Worm (Caenorhabditis elegans): ENCODE data around the gene H23N18.5.

The H23N18.5 gene

DNA sequence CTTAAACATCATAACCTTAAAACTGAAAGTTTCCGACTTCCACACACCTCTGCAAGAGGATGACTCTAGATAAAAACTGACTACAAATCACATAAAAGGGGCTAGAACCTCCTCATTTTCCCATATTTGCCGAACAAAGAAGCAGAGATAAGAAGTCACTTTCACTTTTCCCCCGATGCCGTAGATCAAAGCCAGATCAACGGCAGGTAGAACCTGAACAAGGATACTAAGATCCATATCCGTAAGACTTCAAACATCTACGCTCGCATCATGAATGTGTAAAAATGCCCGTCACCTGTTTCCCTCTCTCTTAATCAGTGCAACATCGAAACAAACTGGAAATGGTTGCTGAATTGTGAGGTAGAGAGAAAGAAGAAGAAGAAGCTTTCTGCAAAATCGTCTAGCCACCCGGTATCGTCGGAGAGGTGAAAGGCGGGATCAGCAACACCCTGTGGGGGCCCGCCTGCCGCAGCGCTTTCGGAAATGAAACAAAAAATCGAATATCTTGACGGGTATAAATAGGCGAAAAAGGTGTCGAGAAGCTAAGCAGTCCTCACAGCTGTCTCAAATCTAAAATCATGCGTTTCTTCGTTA, 6.6 kb upstream of the H23N18.5 start, which contains the start of gene C02E7.6:
Gene C02E7.6, plus strand, starts transcription at position 544 of the 594 bp plus-strand sequence.
- TF ChIP-seq nhr-237 (tag; optimal IDR thresholded peaks at IDR 0.05), result peak; percentile 14
- TF ChIP-seq drap-1 (GFP tag; optimal IDR thresholded peaks at IDR 0.05), result no peak
- peak; percentile 67 for TF ChIP-seq blmp-1 (tag; optimal IDR thresholded peaks at IDR 0.05)
- peak; percentile 16 for TF ChIP-seq unc-62 (GFP tag; optimal IDR thresholded peaks at IDR 0.05)
- peak; percentile 90 for TF ChIP-seq elt-1 (tag; optimal IDR thresholded peaks at IDR 0.05; ENCODE audit: borderline replicate concordance, insufficient read depth)

DNA sequence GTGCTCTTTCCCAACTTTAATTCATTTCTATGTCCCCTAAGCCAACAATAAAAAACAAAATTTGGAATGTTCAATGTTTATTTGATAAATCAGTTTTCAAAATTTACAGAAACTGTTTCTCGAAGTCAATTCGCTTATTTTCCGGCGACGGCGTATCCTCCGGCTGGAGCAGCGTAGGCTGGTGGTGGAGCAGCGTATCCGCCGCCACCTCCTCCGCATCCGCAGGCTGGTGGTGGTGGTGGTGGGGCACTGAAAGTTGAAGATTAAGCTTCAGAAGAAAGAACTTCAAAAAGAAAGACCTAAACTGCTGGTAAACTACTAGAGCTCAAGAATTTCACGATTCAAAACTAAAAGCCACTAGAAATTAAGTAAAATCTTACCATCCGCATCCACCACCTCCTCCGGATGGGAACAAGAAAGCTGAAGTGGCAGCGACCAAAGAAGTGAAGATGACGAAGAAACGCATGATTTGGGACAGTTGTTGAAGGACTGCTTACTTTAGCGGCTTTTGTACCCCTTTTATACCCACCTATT, 6.0 kb upstream of the H23N18.5 start, which contains the start of gene C02E7.7:
Gene C02E7.7, minus strand, starts transcription at position 484 of the 534 bp plus-strand sequence.
- TF ChIP-seq ceh-43 (GFP tag; optimal IDR thresholded peaks at IDR 0.05), result no peak
- no peak for TF ChIP-seq lin-13 (tag; optimal IDR thresholded peaks at IDR 0.05)
- TF ChIP-seq mls-2 (tag; optimal IDR thresholded peaks at IDR 0.05), result no peak
- TF ChIP-seq bed-3 (GFP tag; optimal IDR thresholded peaks at IDR 0.05), result no peak
- TF ChIP-seq nhr-28 (tag; optimal IDR thresholded peaks at IDR 0.05), result no peak
- no peak for TF ChIP-seq blmp-1 (tag; optimal IDR thresholded peaks at IDR 0.05)
- no peak for TF ChIP-seq drap-1 (GFP tag; optimal IDR thresholded peaks at IDR 0.05)
- no peak for TF ChIP-seq mab-5 (tag; optimal IDR thresholded peaks at IDR 0.05)
- no peak for TF ChIP-seq sptf-1 (tag; optimal IDR thresholded peaks at IDR 0.05)
- TF ChIP-seq unc-62 (GFP tag; optimal IDR thresholded peaks at IDR 0.05), result no peak
- TF ChIP-seq ham-2 (GFP tag; optimal IDR thresholded peaks at IDR 0.05), result no peak
- no peak for TF ChIP-seq ces-1 (GFP tag; optimal IDR thresholded peaks at IDR 0.05)
- no peak for TF ChIP-seq ceh-39 (tag; optimal IDR thresholded peaks at IDR 0.05)
- no peak for TF ChIP-seq nhr-76 (tag; optimal IDR thresholded peaks at IDR 0.05)
- TF ChIP-seq snpc-4 (tag; optimal IDR thresholded peaks at IDR 0.05), result no peak
- no peak for TF ChIP-seq cnd-1 (tag; optimal IDR thresholded peaks at IDR 0.05)
- no peak for TF ChIP-seq pha-4 (tag; optimal IDR thresholded peaks at IDR 0.05)
- TF ChIP-seq sem-2 (GFP tag; optimal IDR thresholded peaks at IDR 0.05), result no peak
- no peak for TF ChIP-seq unc-39 (tag; optimal IDR thresholded peaks at IDR 0.05)
- no peak for TF ChIP-seq unc-120 (tag; optimal IDR thresholded peaks at IDR 0.05; ENCODE audit: poor library complexity, severe bottlenecking)

DNA sequence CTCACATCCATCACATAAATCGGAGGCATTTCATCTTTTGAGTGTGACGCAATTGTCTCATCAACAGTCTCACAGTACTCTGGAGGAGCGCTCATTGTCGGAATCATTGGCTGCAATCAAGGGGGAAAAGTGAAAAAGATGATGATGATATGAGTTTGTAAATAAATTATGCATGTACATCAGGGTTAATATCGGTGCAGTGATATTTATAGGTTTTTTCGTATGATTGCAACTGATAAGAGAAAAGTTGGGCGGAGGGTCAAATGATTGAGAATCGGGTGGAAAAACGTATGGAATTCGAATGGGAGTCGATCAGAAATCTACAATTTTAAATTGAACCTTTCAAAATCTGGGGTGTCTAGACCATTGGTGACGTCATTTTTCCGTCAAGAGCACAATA, 2.7 kb upstream of the H23N18.5 start, which contains the start of gene H23N18.6:
Gene H23N18.6, minus strand, starts transcription at position 201 of the 400 bp plus-strand sequence.
- TF ChIP-seq nhr-237 (tag; optimal IDR thresholded peaks at IDR 0.05) (no peak), drap-1 (GFP tag; optimal IDR thresholded peaks at IDR 0.05) (no peak), bed-3 (GFP tag; optimal IDR thresholded peaks at IDR 0.05) (no peak), unc-39 (tag; optimal IDR thresholded peaks at IDR 0.05) (no peak), lsy-2 (tag; optimal IDR thresholded peaks at IDR 0.05) (no peak), ces-1 (GFP tag; optimal IDR thresholded peaks at IDR 0.05) (no peak), nhr-2 (tag; optimal IDR thresholded peaks at IDR 0.05) (no peak), zip-8 (tag; optimal IDR thresholded peaks at IDR 0.05) (no peak), ztf-11 (tag; optimal IDR thresholded peaks at IDR 0.05) (no peak), cnd-1 (tag; optimal IDR thresholded peaks at IDR 0.05) (no peak), elt-1 (tag; optimal IDR thresholded peaks at IDR 0.05; ENCODE audit: borderline replicate concordance, insufficient read depth) (no peak), lin-32 (GFP tag; optimal IDR thresholded peaks at IDR 0.05) (no peak), ceh-39 (tag; optimal IDR thresholded peaks at IDR 0.05) (no peak), flh-1 (GFP tag; optimal IDR thresholded peaks at IDR 0.05) (no peak), ceh-43 (GFP tag; optimal IDR thresholded peaks at IDR 0.05) (no peak), tbx-8 (GFP tag; optimal IDR thresholded peaks at IDR 0.05) (no peak)

DNA sequence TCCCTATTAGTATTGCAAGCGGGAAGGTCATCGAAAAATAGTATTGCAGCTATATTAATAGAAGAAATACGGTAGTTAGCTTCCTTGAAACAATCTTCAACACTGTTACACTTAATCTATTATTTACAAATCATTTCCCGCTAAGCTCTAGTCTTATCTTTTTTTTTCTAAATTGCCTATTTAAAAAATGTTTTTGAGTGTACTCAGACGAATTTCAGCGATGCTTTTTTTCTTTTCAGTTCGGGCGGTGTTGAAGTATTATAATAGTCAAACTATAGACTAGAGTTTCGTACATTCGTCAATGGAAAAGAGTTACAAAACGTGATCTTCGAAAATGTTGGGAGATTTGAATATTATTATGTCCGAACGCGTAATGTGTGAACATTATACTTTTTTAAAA, 1.7 kb upstream of the H23N18.5 start:
- no peak for TF ChIP-seq ham-2 (GFP tag; optimal IDR thresholded peaks at IDR 0.05)
- TF ChIP-seq elt-1 (tag; optimal IDR thresholded peaks at IDR 0.05; ENCODE audit: borderline replicate concordance, insufficient read depth), result no peak
- TF ChIP-seq tbx-8 (GFP tag; optimal IDR thresholded peaks at IDR 0.05), result no peak
- TF ChIP-seq mep-1 (tag; optimal IDR thresholded peaks at IDR 0.05), result no peak
- TF ChIP-seq lin-13 (tag; optimal IDR thresholded peaks at IDR 0.05), result no peak
- no peak for TF ChIP-seq cnd-1 (tag; optimal IDR thresholded peaks at IDR 0.05)
- TF ChIP-seq unc-62 (GFP tag; optimal IDR thresholded peaks at IDR 0.05), result no peak
- TF ChIP-seq unc-120 (tag; optimal IDR thresholded peaks at IDR 0.05; ENCODE audit: poor library complexity, severe bottlenecking), result no peak
- TF ChIP-seq nhr-12 (tag; optimal IDR thresholded peaks at IDR 0.05), result no peak
- no peak for TF ChIP-seq lin-32 (GFP tag; optimal IDR thresholded peaks at IDR 0.05)
- TF ChIP-seq nhr-237 (tag; optimal IDR thresholded peaks at IDR 0.05), result no peak
- no peak for TF ChIP-seq blmp-1 (tag; optimal IDR thresholded peaks at IDR 0.05)
- TF ChIP-seq ces-1 (GFP tag; optimal IDR thresholded peaks at IDR 0.05), result no peak
- no peak for TF ChIP-seq nhr-2 (tag; optimal IDR thresholded peaks at IDR 0.05)
- no peak for TF ChIP-seq flh-1 (GFP tag; optimal IDR thresholded peaks at IDR 0.05)

All from whole organism, mixed stage, embryonic.